Fruit fly (Drosophila melanogaster) whole organism, embryonic: ENCODE results near the gene CG2608.

Experiments used
- Adf1 ChIP-seq: fragments of 200-800 bp; sonication (Bioruptor generic); IDR thresholded peaks from 2 replicates; pipeline ENCODE4 v1.3.6; 2022; ENCODE audit warnings: missing biosample characterization, missing genetic modification characterization
- B-H2 ChIP-seq: fragments of 200-800 bp; sonication (Bioruptor generic); optimal IDR thresholded peaks from 2 replicates; lab custom pipeline; 2018; ENCODE audit warnings: missing biosample characterization, mild to moderate bottlenecking, missing genetic modification characterization
- Bdp1 ChIP-seq: fragments of 200-800 bp; sonication (Bioruptor generic); optimal IDR thresholded peaks from 3 replicates; lab custom pipeline; 2016; ENCODE audit warnings: missing biosample characterization, missing genetic modification characterization
- CG10209 ChIP-seq: fragments of 200-800 bp; sonication (Bioruptor generic); optimal IDR thresholded peaks from 3 replicates; lab custom pipeline; 2017; ENCODE audit warnings: missing biosample characterization, mild to moderate bottlenecking, missing genetic modification characterization, missing genetic modification reagents
- CG11560 ChIP-seq: fragments of 200-800 bp; sonication (Bioruptor generic); IDR thresholded peaks from 3 replicates; pipeline ENCODE4 v1.3.6; 2022; ENCODE audit warnings: missing biosample characterization, missing genetic modification characterization
- CG11695 ChIP-seq: fragments of 200-800 bp; sonication (Bioruptor generic); IDR thresholded peaks from 3 replicates; pipeline ENCODE4 v1.3.6; 2022; ENCODE audit warnings: missing biosample characterization, missing genetic modification characterization
- CG12104 ChIP-seq: fragments of 200-800 bp; sonication (Bioruptor generic); optimal IDR thresholded peaks from 3 replicates; lab custom pipeline; 2016; ENCODE audit warnings: missing biosample characterization, missing genetic modification characterization
- CG15073 ChIP-seq: fragments of 200-800 bp; sonication (Bioruptor generic); optimal IDR thresholded peaks from 2 replicates; lab custom pipeline; 2016; ENCODE audit warnings: missing biosample characterization, missing genetic modification characterization
- CG15601 ChIP-seq: fragments of 200-800 bp; sonication (Bioruptor generic); optimal IDR thresholded peaks from 3 replicates; lab custom pipeline; 2019; ENCODE audit warnings: missing biosample characterization, mild to moderate bottlenecking, missing genetic modification characterization, moderate library complexity
- CG1647 ChIP-seq: fragments of 200-800 bp; sonication (Bioruptor generic); optimal IDR thresholded peaks from 3 replicates; lab custom pipeline; 2016; ENCODE audit warnings: missing biosample characterization, missing genetic modification characterization
- CG17568 ChIP-seq: fragments of 200-800 bp; sonication (Bioruptor generic); optimal IDR thresholded peaks from 2 replicates; lab custom pipeline; 2018; ENCODE audit warnings: missing biosample characterization, mild to moderate bottlenecking, missing genetic modification characterization, moderate library complexity
- CG17912 ChIP-seq: fragments of 200-800 bp; sonication (Bioruptor generic); optimal IDR thresholded peaks from 2 replicates; lab custom pipeline; 2018; ENCODE audit warnings: missing biosample characterization, mild to moderate bottlenecking, missing genetic modification characterization
- CG2199 ChIP-seq: fragments of 200-800 bp; sonication (Bioruptor generic); IDR thresholded peaks from 3 replicates; pipeline ENCODE4 v1.3.6; 2022; ENCODE audit warnings: missing biosample characterization, missing genetic modification characterization
- CG3163 ChIP-seq: fragments of 200-800 bp; sonication (Bioruptor generic); optimal IDR thresholded peaks from 3 replicates; lab custom pipeline; 2016; ENCODE audit warnings: missing biosample characterization, missing genetic modification characterization
- CG33557 ChIP-seq: fragments of 200-800 bp; sonication (Bioruptor generic); optimal IDR thresholded peaks from 2 replicates; lab custom pipeline; 2019; ENCODE audit warnings: missing biosample characterization, mild to moderate bottlenecking, missing genetic modification characterization, moderate library complexity
- CG43689 ChIP-seq: fragments of 200-800 bp; sonication (Bioruptor generic); IDR thresholded peaks from 2 replicates; pipeline ENCODE4 v1.3.6; 2022; ENCODE audit warnings: missing biosample characterization, missing genetic modification characterization
- CG4820 ChIP-seq: fragments of 200-800 bp; sonication (Bioruptor generic); optimal IDR thresholded peaks from 3 replicates; lab custom pipeline; 2016; ENCODE audit warnings: missing biosample characterization, missing genetic modification characterization
- CG6689 ChIP-seq: fragments of 200-800 bp; sonication (Bioruptor generic); IDR thresholded peaks from 2 replicates; pipeline ENCODE4 v1.3.6; 2022; ENCODE audit warnings: missing biosample characterization, missing genetic modification characterization
- CG6854 ChIP-seq: fragments of 200-800 bp; sonication (Bioruptor generic); optimal IDR thresholded peaks from 3 replicates; lab custom pipeline; 2017; ENCODE audit warnings: missing biosample characterization, mild to moderate bottlenecking, missing genetic modification characterization
- CG7745 ChIP-seq: fragments of 200-800 bp; sonication (Bioruptor generic); optimal IDR thresholded peaks from 2 replicates; lab custom pipeline; 2018; ENCODE audit warnings: missing biosample characterization, mild to moderate bottlenecking, missing genetic modification characterization, moderate library complexity
- CG9797 ChIP-seq: fragments of 200-800 bp; sonication (Bioruptor generic); optimal IDR thresholded peaks from 3 replicates; lab custom pipeline; 2018; ENCODE audit warnings: missing biosample characterization, mild to moderate bottlenecking, missing genetic modification characterization
- CTCF ChIP-seq: fragments of 200-800 bp; sonication (Bioruptor generic); optimal IDR thresholded peaks from 2 replicates; lab custom pipeline; 2017; ENCODE audit warnings: missing biosample characterization, mild to moderate bottlenecking, missing genetic modification characterization, moderate library complexity
- D19A ChIP-seq: fragments of 200-800 bp; optimal IDR thresholded peaks from 3 replicates; lab custom pipeline; 2019; ENCODE audit warnings: missing biosample characterization, mild to moderate bottlenecking, missing genetic modification characterization, moderate library complexity
- Drgx ChIP-seq: fragments of 200-800 bp; sonication (Bioruptor generic); IDR thresholded peaks from 2 replicates; pipeline ENCODE4 v1.3.6; 2022; ENCODE audit warnings: missing biosample characterization, missing genetic modification characterization
- Fer2 ChIP-seq: fragments of 200-800 bp; sonication (Bioruptor generic); optimal IDR thresholded peaks from 2 replicates; lab custom pipeline; 2018; ENCODE audit warnings: missing biosample characterization, mild to moderate bottlenecking, missing genetic modification characterization, moderate library complexity
- H2.0 ChIP-seq: fragments of 200-800 bp; sonication (Bioruptor generic); IDR thresholded peaks from 2 replicates; pipeline ENCODE4 v1.3.6; 2022; ENCODE audit warnings: missing biosample characterization, missing genetic modification characterization
- Hr3 ChIP-seq: fragments of 200-800 bp; sonication (Bioruptor generic); optimal IDR thresholded peaks from 3 replicates; lab custom pipeline; 2016; ENCODE audit warnings: missing biosample characterization, missing genetic modification characterization
- Hsf ChIP-seq: fragments of 200-800 bp; sonication (Bioruptor generic); optimal IDR thresholded peaks from 3 replicates; lab custom pipeline; 2016; ENCODE audit warnings: missing biosample characterization, missing genetic modification characterization
- Mad ChIP-seq: fragments of 200-800 bp; sonication (Bioruptor generic); optimal IDR thresholded peaks from 2 replicates; lab custom pipeline; 2016; ENCODE audit warnings: missing biosample characterization, missing genetic modification characterization
- NC2β ChIP-seq: fragments of 200-800 bp; sonication (Bioruptor generic); optimal IDR thresholded peaks from 2 replicates; lab custom pipeline; 2016; ENCODE audit warnings: missing biosample characterization, missing genetic modification characterization
- Opbp ChIP-seq: fragments of 200-800 bp; sonication (Bioruptor generic); IDR thresholded peaks from 3 replicates; pipeline ENCODE4 v1.3.6; 2022; ENCODE audit warnings: missing biosample characterization, missing genetic modification characterization; ENCODE audit not compliant: partially characterized antibody
- Scr ChIP-seq: fragments of 200-800 bp; sonication (Bioruptor generic); IDR thresholded peaks from 2 replicates; pipeline ENCODE4 v1.3.6; 2022; ENCODE audit warnings: missing biosample characterization, missing genetic modification characterization; ENCODE audit not compliant: partially characterized antibody
- Tbp ChIP-seq: fragments of >200 bp; optimal IDR thresholded peaks from 2 replicates; lab custom pipeline; 2018; ENCODE audit warnings: missing biosample characterization, missing genetic modification characterization
- YL-1 ChIP-seq: fragments of 200-800 bp; sonication (Bioruptor generic); optimal IDR thresholded peaks from 3 replicates; lab custom pipeline; 2017; ENCODE audit warnings: missing biosample characterization, mild to moderate bottlenecking, missing genetic modification characterization
- amos ChIP-seq: fragments of 200-800 bp; sonication (Bioruptor generic); IDR thresholded peaks from 2 replicates; pipeline ENCODE4 v1.3.6; 2022; ENCODE audit warnings: missing biosample characterization, missing genetic modification characterization; ENCODE audit not compliant: partially characterized antibody
- dpn ChIP-seq, 2 experiments: fragments of 200-800 bp; sonication (Bioruptor generic); optimal IDR thresholded peaks; 3 replicates each; lab custom pipeline; 2016; ENCODE audit warnings: missing biosample characterization in 2 of 2, missing genetic modification characterization in 2 of 2
- h ChIP-seq: fragments of >200 bp; optimal IDR thresholded peaks from 2 replicates; lab custom pipeline; 2017
- nom ChIP-seq: fragments of 200-800 bp; sonication (Bioruptor generic); optimal IDR thresholded peaks from 2 replicates; lab custom pipeline; 2017; ENCODE audit warnings: missing biosample characterization, missing genetic modification characterization, mild to moderate bottlenecking, moderate library complexity, missing genetic modification reagents
- odd ChIP-seq: fragments of 200-800 bp; sonication (Bioruptor generic); optimal IDR thresholded peaks from 2 replicates; lab custom pipeline; 2017; ENCODE audit warnings: missing biosample characterization, mild to moderate bottlenecking, missing genetic modification characterization
- p53 ChIP-seq: fragments of 200-800 bp; sonication (Bioruptor generic); optimal IDR thresholded peaks from 2 replicates; lab custom pipeline; 2016; ENCODE audit warnings: missing biosample characterization, missing genetic modification characterization
- pfk ChIP-seq: fragments of 200-800 bp; sonication (Bioruptor generic); optimal IDR thresholded peaks from 2 replicates; lab custom pipeline; 2018; ENCODE audit warnings: missing biosample characterization, mild to moderate bottlenecking, missing genetic modification characterization, moderate library complexity
- pho ChIP-seq: fragments of 200-800 bp; sonication (Bioruptor generic); optimal IDR thresholded peaks from 2 replicates; lab custom pipeline; 2016; ENCODE audit warnings: missing biosample characterization, missing genetic modification characterization
- row ChIP-seq: fragments of 200-800 bp; sonication (Bioruptor generic); IDR thresholded peaks from 3 replicates; pipeline ENCODE4 v1.3.6; 2022; ENCODE audit warnings: missing biosample characterization, missing genetic modification characterization
- sens ChIP-seq: fragments of 200-800 bp; sonication (Bioruptor generic); peaks from one replicate; lab custom pipeline; 2016; ENCODE audit warnings: missing biosample characterization, missing genetic modification characterization
- sr ChIP-seq: fragments of 200-800 bp; sonication (Bioruptor generic); IDR thresholded peaks from 3 replicates; pipeline ENCODE4 v1.3.6; 2022; ENCODE audit warnings: missing biosample characterization, missing genetic modification characterization
- stwl ChIP-seq: fragments of 200-800 bp; sonication (Bioruptor generic); optimal IDR thresholded peaks from 3 replicates; lab custom pipeline; 2018; ENCODE audit warnings: missing biosample characterization, mild to moderate bottlenecking, missing genetic modification characterization, moderate library complexity
- tup ChIP-seq: fragments of 200-800 bp; sonication (Bioruptor generic); optimal IDR thresholded peaks from 2 replicates; lab custom pipeline; 2016; ENCODE audit warnings: missing biosample characterization, mild to moderate bottlenecking, missing genetic modification characterization, moderate library complexity
- twi ChIP-seq: fragments of 200-800 bp; optimal IDR thresholded peaks from 2 replicates; lab custom pipeline; 2019; ENCODE audit warnings: missing biosample characterization, mild to moderate bottlenecking, missing genetic modification characterization, moderate library complexity
- wdn ChIP-seq: fragments of 200-800 bp; sonication (Bioruptor generic); IDR thresholded peaks from 2 replicates; pipeline ENCODE4 v1.3.6; 2022; ENCODE audit warnings: missing biosample characterization, missing genetic modification characterization
- zfh2 ChIP-seq: fragments of 200-800 bp; sonication (Bioruptor generic); optimal IDR thresholded peaks from 2 replicates; lab custom pipeline; 2016; ENCODE audit warnings: missing biosample characterization, missing genetic modification characterization

The CG2608 gene

dm6 chr2L:20604096-20604495, 41.5 kb upstream of the CG2608 start, which contains the start of gene CG31677:
CG31677 (minus strand) TSS chr2L:20604196.
- TF ChIP-seq CG9797 (GFP tag; lab: Kevin White, UChicago) (no peak), H2.0 (GFP tag; lab: Robert Waterston, UW) (no peak), Drgx (GFP tag; lab: Robert Waterston, UW) (no peak), Hr3 (GFP tag; lab: Kevin White, UChicago) (no peak), CG7745 (no peak), dpn (GFP tag; optimal IDR thresholded peaks at IDR 0.05; lab: Kevin White, UChicago) (no peak), nom (GFP tag; lab: Kevin White, UChicago) (no peak), CG43689 (no peak), CG15601 (tag; lab: Kevin White, UChicago) (no peak), CG3163 (GFP tag; lab: Kevin White, UChicago) (no peak), NC2β (GFP tag; lab: Kevin White, UChicago) (no peak), CG4820 (no peak), Fer2 (tag; lab: Kevin White, UChicago) (no peak), tup (GFP tag; lab: Kevin White, UChicago) (no peak), CG10209 (no peak), h (lab: Kevin White, UChicago) (no peak), wdn (GFP tag; lab: Robert Waterston, UW) (no peak), YL-1 (GFP tag; lab: Kevin White, UChicago) (no peak), zfh2 (GFP tag; lab: Kevin White, UChicago) (no peak), CG33557 (no peak)

dm6 chr2L:20614222-20614621, 31.4 kb upstream of the CG2608 start, which contains the start of gene CG15475:
CG15475 (plus strand) TSS chr2L:20614522.
- TF ChIP-seq twi (tag; lab: Kevin White, UChicago) (no peak), CG2199 (GFP tag; lab: Robert Waterston, UW) (no peak), CG11560 (tag; lab: Robert Waterston, UW) (no peak), Hsf (GFP tag; lab: Kevin White, UChicago) (no peak), sens (no peak)
- TF ChIP-seq, all 482 proteins: peak for 0

- TF ChIP-seq Tbp (GFP tag; lab: Kevin White, UChicago), result no peak
- TF ChIP-seq p53, result no peak
- TF ChIP-seq amos, result no peak
- TF ChIP-seq stwl (tag; lab: Kevin White, UChicago), result no peak
- TF ChIP-seq CG6854 (GFP tag; lab: Kevin White, UChicago), result no peak
- no peak for TF ChIP-seq odd (GFP tag; lab: Kevin White, UChicago)
- TF ChIP-seq B-H2, result no peak
- TF ChIP-seq Opbp (GFP tag; lab: Robert Waterston, UW), result no peak
- TF ChIP-seq CG6689 (GFP tag; lab: Robert Waterston, UW), result no peak
- TF ChIP-seq sens, result no peak
- TF ChIP-seq D19A (tag; lab: Kevin White, UChicago), result no peak
- TF ChIP-seq CG1647, result no peak
- TF ChIP-seq CG2199 (GFP tag; lab: Robert Waterston, UW), result no peak
Observed at dm6 chr2L:20634215-20634614, 11.4 kb upstream of the CG2608 start, which contains the start of gene CG17472. CG17472 (plus strand) TSS chr2L:20634515.

DNA sequence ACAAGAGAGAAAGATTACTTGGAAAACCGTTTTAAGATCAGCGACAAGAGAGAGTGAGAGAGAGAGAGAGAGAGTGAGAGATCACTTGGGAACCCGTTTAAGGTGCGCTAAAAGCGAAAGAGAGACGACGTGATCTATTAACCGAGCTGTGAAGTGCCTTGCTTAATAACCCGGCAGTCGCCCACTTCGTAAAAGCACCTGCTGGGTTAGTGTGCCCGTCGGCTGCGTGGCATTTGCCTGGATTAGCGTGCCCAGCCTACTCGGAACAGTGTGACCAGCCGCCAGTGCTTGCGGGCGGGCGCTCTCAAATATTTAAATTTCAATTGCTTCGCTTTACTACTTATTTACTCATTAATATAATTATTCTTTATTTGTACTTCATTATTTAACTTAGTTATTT, 7.2 kb upstream of the CG2608 start:
- TF ChIP-seq pho (GFP tag; lab: Kevin White, UChicago), result no peak
- TF ChIP-seq CG17568 (GFP tag; lab: Kevin White, UChicago), result no peak
- TF ChIP-seq CG10209, result no peak
- TF ChIP-seq pfk (GFP tag; lab: Kevin White, UChicago), result no peak
- peak; percentile 22 for TF ChIP-seq CTCF (GFP tag; lab: Kevin White, UChicago)
- TF ChIP-seq sr (GFP tag; lab: Robert Waterston, UW), result peak; percentile 91
- no peak for TF ChIP-seq CG17912 (GFP tag; lab: Kevin White, UChicago)
- no peak for TF ChIP-seq Bdp1 (GFP tag; lab: Kevin White, UChicago)
- TF ChIP-seq CG11695, result no peak
- no peak for TF ChIP-seq CG12104 (GFP tag; lab: Kevin White, UChicago)
- no peak for TF ChIP-seq Mad (GFP tag; lab: Kevin White, UChicago)
- no peak for TF ChIP-seq Adf1
- TF ChIP-seq row (GFP tag; lab: Robert Waterston, UW), result 0 out of 3 replicates have a peak, but pooled peaks have one; percentile 41
- TF ChIP-seq CG15073 (GFP tag; lab: Kevin White, UChicago), result no peak
- TF ChIP-seq Scr (GFP tag; lab: Robert Waterston, UW), result peak; percentile 25; the same call in 1 of the 2 replicates
